Worm (Caenorhabditis elegans) whole organism, early embryonic: ENCODE measurements around the gene T26G10.5.

Source experiments
- B0310.2 ChIP-seq: sonication (generic microtip); optimal IDR thresholded peaks from 2 replicates; lab custom pipeline; 2016; ENCODE audit warnings: mild to moderate bottlenecking, missing genetic modification characterization, missing compliant biosample characterization
- F13C5.2 ChIP-seq: sonication (generic microtip); optimal IDR thresholded peaks from 2 replicates; lab custom pipeline; 2017; ENCODE audit warnings: mild to moderate bottlenecking, missing genetic modification characterization, inconsistent platforms, missing compliant biosample characterization
- aly-1 ChIP-seq: sonication (generic microtip); optimal IDR thresholded peaks from 2 replicates; lab custom pipeline; 2016; ENCODE audit warnings: missing genetic modification characterization, missing compliant biosample characterization
- ama-1 ChIP-seq: fragments of 150-350 bp; optimal IDR thresholded peaks from 2 replicates; lab custom pipeline; 2014
- ceh-13 ChIP-seq: fragments of 200-800 bp; sonication (Bioruptor generic); optimal IDR thresholded peaks from 2 replicates; lab custom pipeline; 2018; ENCODE audit warnings: mild to moderate bottlenecking, missing genetic modification characterization, missing compliant biosample characterization
- ceh-36 ChIP-seq: sonication (generic microtip); optimal IDR thresholded peaks from 2 replicates; lab custom pipeline; 2016; ENCODE audit warnings: missing genetic modification characterization, inconsistent platforms, missing compliant biosample characterization
- ets-7 ChIP-seq: sonication (generic microtip); optimal IDR thresholded peaks from 2 replicates; lab custom pipeline; 2016; ENCODE audit warnings: missing genotype, missing genetic modification characterization, missing compliant biosample characterization
- flt-1 ChIP-seq: fragments of 200-800 bp; sonication (Bioruptor generic); IDR thresholded peaks from 2 replicates; pipeline ENCODE4 v1.3.6; 2022; ENCODE audit warnings: missing genetic modification characterization, missing compliant biosample characterization
- hmbx-1 ChIP-seq: sonication (generic microtip); optimal IDR thresholded peaks from 2 replicates; lab custom pipeline; 2016; ENCODE audit warnings: mild to moderate bottlenecking, missing genetic modification characterization, missing compliant biosample characterization
- hmg-4 ChIP-seq: fragments of 200-800 bp; sonication (Bioruptor generic); optimal IDR thresholded peaks from 2 replicates; lab custom pipeline; 2018; ENCODE audit warnings: mild to moderate bottlenecking, missing genetic modification characterization, missing compliant biosample characterization
- hnd-1 ChIP-seq: sonication (generic microtip); optimal IDR thresholded peaks from 2 replicates; lab custom pipeline; 2016; ENCODE audit warnings: missing genetic modification characterization, missing compliant biosample characterization
- pes-1 ChIP-seq: fragments of 200-800 bp; sonication (Bioruptor generic); IDR thresholded peaks from 2 replicates; pipeline ENCODE4 v1.3.6; 2022; ENCODE audit warnings: missing genetic modification reagents, missing genetic modification characterization, missing compliant biosample characterization
- scrt-1 ChIP-seq: fragments of 200-800 bp; sonication (Bioruptor generic); IDR thresholded peaks from 2 replicates; pipeline ENCODE4 v1.3.6; 2022; ENCODE audit warnings: missing genetic modification characterization, missing compliant biosample characterization
- sea-1 ChIP-seq: fragments of 200-800 bp; sonication (Bioruptor generic); conservative IDR thresholded peaks from 2 replicates; pipeline ENCODE4 v1.3.6; 2022; ENCODE audit warnings: missing genetic modification characterization, missing compliant biosample characterization
- tbx-11 ChIP-seq: fragments of 200-800 bp; sonication (Bioruptor generic); IDR thresholded peaks from 2 replicates; pipeline ENCODE4 v1.3.6; 2022; ENCODE audit warnings: missing genetic modification characterization, missing compliant biosample characterization
- tbx-37 ChIP-seq: fragments of 200-800 bp; sonication (Bioruptor generic); conservative IDR thresholded peaks from 2 replicates; pipeline ENCODE4 v1.3.6; 2022; ENCODE audit warnings: missing genetic modification reagents, missing genetic modification characterization, missing compliant biosample characterization
- tra-4 ChIP-seq: sonication (generic microtip); optimal IDR thresholded peaks from 2 replicates; lab custom pipeline; 2017; ENCODE audit warnings: missing genetic modification characterization, missing compliant biosample characterization

Gene T26G10.5

ce11 chrIII:9426301-9426700 lies at the start of gene T26G10.5:
Gene T26G10.5, minus strand, starts transcription at chrIII:9426401.
- TF ChIP-seq ama-1 (no peak), hmg-4 (GFP tag; lab: Kevin White, UChicago) (no peak), ceh-36 (tag; lab: Kevin White, UChicago) (no peak), tra-4 (tag; lab: Kevin White, UChicago) (no peak), F13C5.2 (tag; lab: Kevin White, UChicago) (no peak), ets-7 (tag; lab: Kevin White, UChicago) (no peak), flt-1 (GFP tag; lab: Robert Waterston, UW) (no peak)

- no peak for TF ChIP-seq ceh-36 (tag; lab: Kevin White, UChicago)
- TF ChIP-seq hmg-4 (GFP tag; lab: Kevin White, UChicago) = no peak
Measured at ce11 chrIII:9474501-9474900, 48.3 kb upstream of the T26G10.5 start.

- TF ChIP-seq F13C5.2 (tag; lab: Kevin White, UChicago) (no peak), hnd-1 (tag; lab: Kevin White, UChicago) (no peak), tbx-11 (GFP tag; lab: Robert Waterston, UW) (no peak), scrt-1 (no peak)
Measured at ce11 chrIII:9472464-9472863, 46.3 kb upstream of the T26G10.5 start.

ce11 chrIII:9471996-9472395 lies 45.8 kb upstream of the T26G10.5 start:
- TF ChIP-seq flt-1 (GFP tag; lab: Robert Waterston, UW) (no peak), F13C5.2 (tag; lab: Kevin White, UChicago) (no peak), hnd-1 (tag; lab: Kevin White, UChicago) (no peak), sea-1 (GFP tag; lab: Robert Waterston, UW) (no peak), hmbx-1 (tag; lab: Kevin White, UChicago) (no peak)

- TF ChIP-seq F13C5.2 (tag; lab: Kevin White, UChicago) (no peak), tbx-37 (no peak), tra-4 (tag; lab: Kevin White, UChicago) (no peak), pes-1 (GFP tag; lab: Robert Waterston, UW) (no peak), ama-1 (no peak), hmg-4 (GFP tag; lab: Kevin White, UChicago) (no peak), ceh-36 (tag; lab: Kevin White, UChicago) (no peak), hmbx-1 (tag; lab: Kevin White, UChicago) (no peak), ceh-13 (no peak), sea-1 (GFP tag; lab: Robert Waterston, UW) (no peak), scrt-1 (no peak), aly-1 (tag; lab: Kevin White, UChicago) (no peak)
Measured at ce11 chrIII:9467857-9468256, 41.7 kb upstream of the T26G10.5 start, which contains the start of gene tag-342. Gene tag-342, plus strand, starts transcription at chrIII:9468157.

- no peak for TF ChIP-seq sea-1 (GFP tag; lab: Robert Waterston, UW)
- peak; percentile 18 for TF ChIP-seq hmg-4 (GFP tag; lab: Kevin White, UChicago)
- no peak for TF ChIP-seq tbx-11 (GFP tag; lab: Robert Waterston, UW)
- TF ChIP-seq B0310.2 (tag; lab: Kevin White, UChicago) = no peak
Measured at ce11 chrIII:9467095-9467494, 40.9 kb upstream of the T26G10.5 start, which contains the start of gene baf-1. Gene baf-1, plus strand, starts transcription at chrIII:9467464.

ce11 chrIII:9465865-9466264 lies 39.7 kb upstream of the T26G10.5 start, which contains the start of gene B0464.6:
Gene B0464.6, minus strand, starts transcription at chrIII:9465965.
- TF ChIP-seq B0310.2 (tag; lab: Kevin White, UChicago) (no peak), tra-4 (tag; lab: Kevin White, UChicago) (no peak), ama-1 (no peak), ceh-13 (no peak), ets-7 (tag; lab: Kevin White, UChicago) (no peak), pes-1 (GFP tag; lab: Robert Waterston, UW) (no peak), aly-1 (tag; lab: Kevin White, UChicago) (no peak), hmbx-1 (tag; lab: Kevin White, UChicago) (no peak), hnd-1 (tag; lab: Kevin White, UChicago) (no peak), tbx-37 (no peak), scrt-1 (no peak)

ce11 chrIII:9465424-9465823 lies 39.2 kb upstream of the T26G10.5 start, which contains the start of gene B0464.9:
Gene B0464.9, plus strand, starts transcription at chrIII:9465767.
- no peak for TF ChIP-seq tra-4 (tag; lab: Kevin White, UChicago)
- no peak for TF ChIP-seq ama-1
- TF ChIP-seq tbx-37 = peak; percentile 51; the same call in 1 of the 2 replicates
- no peak for TF ChIP-seq flt-1 (GFP tag; lab: Robert Waterston, UW)
- no peak for TF ChIP-seq ceh-36 (tag; lab: Kevin White, UChicago)
- peak; percentile 69 for TF ChIP-seq pes-1 (GFP tag; lab: Robert Waterston, UW)
- TF ChIP-seq hmg-4 (GFP tag; lab: Kevin White, UChicago) = no peak

ce11 chrIII:9462785-9463467 lies 36.7 kb upstream of the T26G10.5 start:
- TF ChIP-seq scrt-1 (0 out of 2 replicates have a peak, but pooled peaks have one; percentile 46), B0310.2 (tag; lab: Kevin White, UChicago) (no peak), ama-1 (peak; percentile 91)
